Fruit fly (Drosophila melanogaster) whole organism, embryonic: ENCODE data around the gene CG7519.

Experiments used
- CG11723 ChIP-seq: fragments of 200-800 bp; sonication (Bioruptor generic); optimal IDR thresholded peaks from 2 replicates; lab custom pipeline; 2017; ENCODE audit warnings: missing biosample characterization, mild to moderate bottlenecking, missing genetic modification characterization
- CG1233 ChIP-seq: fragments of 200-800 bp; sonication (Bioruptor generic); optimal IDR thresholded peaks from 4 replicates; lab custom pipeline; 2018; ENCODE audit warnings: missing biosample characterization, mild to moderate bottlenecking, missing genetic modification characterization
- CG13123 ChIP-seq: fragments of 200-800 bp; sonication (Bioruptor generic); optimal IDR thresholded peaks from 2 replicates; lab custom pipeline; 2016; ENCODE audit warnings: missing biosample characterization, missing genetic modification characterization
- CG17328 ChIP-seq: fragments of 200-800 bp; sonication (Bioruptor generic); IDR thresholded peaks from 2 replicates; pipeline ENCODE4 v1.3.6; 2022; ENCODE audit warnings: missing biosample characterization, missing genetic modification characterization
- CG17361 ChIP-seq: fragments of 200-800 bp; sonication (Bioruptor generic); IDR thresholded peaks from 3 replicates; pipeline ENCODE4 v1.3.6; 2022; ENCODE audit warnings: missing biosample characterization, missing genetic modification characterization
- CG18599 ChIP-seq: fragments of 200-800 bp; sonication (Bioruptor generic); optimal IDR thresholded peaks from 3 replicates; lab custom pipeline; 2017; ENCODE audit warnings: missing biosample characterization, missing genetic modification characterization, mild to moderate bottlenecking, moderate library complexity, missing genetic modification reagents
- CG2678 ChIP-seq: fragments of 200-800 bp; sonication (Bioruptor generic); optimal IDR thresholded peaks from 3 replicates; lab custom pipeline; 2019; ENCODE audit warnings: missing biosample characterization, mild to moderate bottlenecking, missing genetic modification characterization, moderate library complexity
- CG31224 ChIP-seq: fragments of 200-800 bp; sonication (Bioruptor generic); IDR thresholded peaks from 2 replicates; pipeline ENCODE4 v1.3.6; 2022; ENCODE audit warnings: missing biosample characterization, missing genetic modification characterization
- CG31388 ChIP-seq: fragments of 200-800 bp; sonication (Bioruptor generic); optimal IDR thresholded peaks from 2 replicates; lab custom pipeline; 2016; ENCODE audit warnings: missing biosample characterization, missing genetic modification characterization
- CG3281 ChIP-seq: fragments of 200-800 bp; sonication (Bioruptor generic); optimal IDR thresholded peaks from 3 replicates; lab custom pipeline; 2017; ENCODE audit warnings: missing biosample characterization, mild to moderate bottlenecking, missing genetic modification characterization
- CG34376 ChIP-seq: fragments of 200-800 bp; sonication (Bioruptor generic); optimal IDR thresholded peaks from 2 replicates; lab custom pipeline; 2018; ENCODE audit warnings: missing biosample characterization, mild to moderate bottlenecking, missing genetic modification characterization
- CG3838 ChIP-seq: fragments of 200-800 bp; sonication (Bioruptor generic); optimal IDR thresholded peaks from 3 replicates; lab custom pipeline; 2016; ENCODE audit warnings: missing biosample characterization, missing genetic modification characterization
- CG4360 ChIP-seq: fragments of 200-800 bp; sonication (Bioruptor generic); IDR thresholded peaks from 2 replicates; pipeline ENCODE4 v1.3.6; 2022; ENCODE audit warnings: missing biosample characterization, missing genetic modification characterization
- CG4424 ChIP-seq: fragments of 200-800 bp; sonication (Bioruptor generic); optimal IDR thresholded peaks from 3 replicates; lab custom pipeline; 2016; ENCODE audit warnings: missing biosample characterization, missing genetic modification characterization
- CG6813 ChIP-seq: fragments of 200-800 bp; sonication (Bioruptor generic); optimal IDR thresholded peaks from 2 replicates; lab custom pipeline; 2017; ENCODE audit warnings: missing biosample characterization, missing genetic modification characterization, mild to moderate bottlenecking, moderate library complexity, missing genetic modification reagents
- CG7556 ChIP-seq: fragments of 200-800 bp; sonication (Bioruptor generic); optimal IDR thresholded peaks from 2 replicates; lab custom pipeline; 2017; ENCODE audit warnings: missing biosample characterization, mild to moderate bottlenecking, missing genetic modification characterization
- CHES-1-like ChIP-seq: fragments of 200-800 bp; sonication (Bioruptor generic); optimal IDR thresholded peaks from 2 replicates; lab custom pipeline; 2016; ENCODE audit warnings: missing biosample characterization, missing genetic modification characterization
- CkIIα-i1 ChIP-seq: fragments of 200-800 bp; sonication (Bioruptor generic); IDR thresholded peaks from 2 replicates; pipeline ENCODE4 v1.3.6; 2022; ENCODE audit warnings: missing biosample characterization, missing genetic modification characterization
- Dll ChIP-seq: fragments of 200-800 bp; sonication (Bioruptor generic); IDR thresholded peaks from 4 replicates; pipeline ENCODE4 v1.3.6; 2022; ENCODE audit warnings: missing biosample characterization, missing genetic modification characterization; ENCODE audit not compliant: partially characterized antibody
- Dp ChIP-seq: fragments of 200-800 bp; sonication (Bioruptor generic); optimal IDR thresholded peaks from 2 replicates; lab custom pipeline; 2018; ENCODE audit warnings: missing biosample characterization, mild to moderate bottlenecking, missing genetic modification characterization, moderate library complexity
- HmgZ ChIP-seq: fragments of 200-800 bp; sonication (Bioruptor generic); optimal IDR thresholded peaks from 2 replicates; lab custom pipeline; 2018; ENCODE audit warnings: missing biosample characterization, mild to moderate bottlenecking, missing genetic modification characterization
- Myb ChIP-seq: fragments of 200-800 bp; sonication (Bioruptor generic); optimal IDR thresholded peaks from 2 replicates; lab custom pipeline; 2016; ENCODE audit warnings: missing biosample characterization, missing genetic modification characterization
- PHDP ChIP-seq: fragments of 200-800 bp; sonication (Bioruptor generic); optimal IDR thresholded peaks from 3 replicates; lab custom pipeline; 2018; ENCODE audit warnings: missing biosample characterization, mild to moderate bottlenecking, missing genetic modification characterization, moderate library complexity
- Sox100B ChIP-seq: fragments of 200-800 bp; sonication (Bioruptor generic); optimal IDR thresholded peaks from 3 replicates; lab custom pipeline; 2018; ENCODE audit warnings: missing biosample characterization, mild to moderate bottlenecking, missing genetic modification characterization
- Ssrp ChIP-seq: fragments of 200-800 bp; sonication (Bioruptor generic); optimal IDR thresholded peaks from 2 replicates; lab custom pipeline; 2018; ENCODE audit warnings: missing biosample characterization, mild to moderate bottlenecking, missing genetic modification characterization, moderate library complexity
- Taf1 ChIP-seq: fragments of 200-800 bp; sonication (Bioruptor generic); IDR thresholded peaks from 2 replicates; pipeline ENCODE4 v1.3.6; 2022; ENCODE audit warnings: missing biosample characterization, missing genetic modification characterization
- abd-A ChIP-seq: fragments of 200-800 bp; sonication (Bioruptor generic); optimal IDR thresholded peaks from 3 replicates; lab custom pipeline; 2019; ENCODE audit warnings: missing biosample characterization, mild to moderate bottlenecking, missing genetic modification characterization, moderate library complexity
- bowl ChIP-seq: fragments of 200-800 bp; sonication (Bioruptor generic); IDR thresholded peaks from 2 replicates; pipeline ENCODE4 v1.3.6; 2022; ENCODE audit warnings: missing biosample characterization, missing genetic modification characterization
- cad ChIP-seq: fragments of >200 bp; optimal IDR thresholded peaks from 2 replicates; lab custom pipeline; 2017; ENCODE audit warnings: missing biosample characterization, missing genetic modification characterization
- cato ChIP-seq: fragments of 200-800 bp; sonication (Bioruptor generic); optimal IDR thresholded peaks from 2 replicates; lab custom pipeline; 2016; ENCODE audit warnings: missing biosample characterization, missing genetic modification characterization, borderline replicate concordance
- caup ChIP-seq: fragments of 200-800 bp; sonication (Bioruptor generic); optimal IDR thresholded peaks from 3 replicates; lab custom pipeline; 2017; ENCODE audit warnings: missing biosample characterization, mild to moderate bottlenecking, missing genetic modification characterization, moderate library complexity; ENCODE audit not compliant: severe bottlenecking
- chinmo ChIP-seq: fragments of 200-800 bp; sonication (Bioruptor generic); IDR thresholded peaks from 4 replicates; pipeline ENCODE4 v1.3.6; 2022; ENCODE audit warnings: missing biosample characterization, missing genetic modification characterization; ENCODE audit not compliant: partially characterized antibody
- croc ChIP-seq: fragments of 200-800 bp; sonication (Bioruptor generic); conservative IDR thresholded peaks from 3 replicates; pipeline ENCODE4 v1.3.6; 2022; ENCODE audit warnings: missing biosample characterization, missing genetic modification characterization
- crp ChIP-seq, 2 experiments: fragments of 200-800 bp; sonication (Bioruptor generic); optimal IDR thresholded peaks; 2 replicates in 1 of 2; 3 replicates in 1 of 2; lab custom pipeline; 2017; ENCODE audit warnings: missing biosample characterization in 2 of 2, missing genetic modification characterization in 2 of 2, mild to moderate bottlenecking in 1 of 2, moderate library complexity in 1 of 2
- dmrt99B ChIP-seq: fragments of 200-800 bp; sonication (Bioruptor generic); optimal IDR thresholded peaks from 2 replicates; lab custom pipeline; 2018; ENCODE audit warnings: missing biosample characterization, mild to moderate bottlenecking, missing genetic modification characterization, moderate library complexity
- gcm ChIP-seq: fragments of 200-800 bp; sonication (Bioruptor generic); optimal IDR thresholded peaks from 2 replicates; lab custom pipeline; 2019; ENCODE audit warnings: missing biosample characterization, mild to moderate bottlenecking, missing genetic modification characterization, moderate library complexity
- gem ChIP-seq: fragments of 200-800 bp; sonication (Bioruptor generic); optimal IDR thresholded peaks from 2 replicates; lab custom pipeline; 2019; ENCODE audit warnings: missing biosample characterization, mild to moderate bottlenecking, missing genetic modification characterization, moderate library complexity
- gsb-n ChIP-seq: fragments of 200-800 bp; sonication (Bioruptor generic); optimal IDR thresholded peaks from 3 replicates; lab custom pipeline; 2018; ENCODE audit warnings: missing biosample characterization, mild to moderate bottlenecking, missing genetic modification characterization
- ind ChIP-seq: fragments of 200-800 bp; sonication (Bioruptor generic); optimal IDR thresholded peaks from 3 replicates; lab custom pipeline; 2016; ENCODE audit warnings: missing biosample characterization, missing genetic modification characterization
- kah ChIP-seq: fragments of 200-800 bp; sonication (Bioruptor generic); optimal IDR thresholded peaks from 2 replicates; lab custom pipeline; 2018; ENCODE audit warnings: missing biosample characterization, mild to moderate bottlenecking, missing genetic modification characterization
- kni ChIP-seq: fragments of 200-800 bp; sonication (Bioruptor generic); optimal IDR thresholded peaks from 3 replicates; lab custom pipeline; 2017; ENCODE audit warnings: mild to moderate bottlenecking, missing biosample characterization, missing genetic modification reagents, missing genetic modification characterization
- lbe ChIP-seq: fragments of 200-800 bp; sonication (Bioruptor generic); optimal IDR thresholded peaks from 2 replicates; lab custom pipeline; 2016; ENCODE audit warnings: missing biosample characterization, mild to moderate bottlenecking, missing genetic modification characterization
- nmo ChIP-seq: fragments of 200-800 bp; sonication (Bioruptor generic); optimal IDR thresholded peaks from 2 replicates; lab custom pipeline; 2018; ENCODE audit warnings: missing biosample characterization, mild to moderate bottlenecking, missing genetic modification characterization, moderate library complexity
- salm ChIP-seq: fragments of 200-800 bp; sonication (Bioruptor generic); optimal IDR thresholded peaks from 2 replicates; lab custom pipeline; 2018; ENCODE audit warnings: missing biosample characterization, mild to moderate bottlenecking, missing genetic modification characterization
- shn ChIP-seq: fragments of 200-800 bp; sonication (Bioruptor generic); optimal IDR thresholded peaks from 3 replicates; lab custom pipeline; 2016; ENCODE audit warnings: missing biosample characterization, missing genetic modification characterization
- stwl ChIP-seq: fragments of 200-800 bp; sonication (Bioruptor generic); optimal IDR thresholded peaks from 3 replicates; lab custom pipeline; 2018; ENCODE audit warnings: missing biosample characterization, mild to moderate bottlenecking, missing genetic modification characterization, moderate library complexity
- tna ChIP-seq: fragments of 200-800 bp; sonication (Bioruptor generic); IDR thresholded peaks from 2 replicates; pipeline ENCODE4 v1.3.6; 2022; ENCODE audit warnings: missing biosample characterization, missing genetic modification characterization; ENCODE audit not compliant: partially characterized antibody
- vvl ChIP-seq: fragments of 200-800 bp; sonication (Bioruptor generic); IDR thresholded peaks from 2 replicates; pipeline ENCODE4 v1.3.6; 2022; ENCODE audit warnings: missing biosample characterization, missing genetic modification characterization

Gene CG7519

DNA sequence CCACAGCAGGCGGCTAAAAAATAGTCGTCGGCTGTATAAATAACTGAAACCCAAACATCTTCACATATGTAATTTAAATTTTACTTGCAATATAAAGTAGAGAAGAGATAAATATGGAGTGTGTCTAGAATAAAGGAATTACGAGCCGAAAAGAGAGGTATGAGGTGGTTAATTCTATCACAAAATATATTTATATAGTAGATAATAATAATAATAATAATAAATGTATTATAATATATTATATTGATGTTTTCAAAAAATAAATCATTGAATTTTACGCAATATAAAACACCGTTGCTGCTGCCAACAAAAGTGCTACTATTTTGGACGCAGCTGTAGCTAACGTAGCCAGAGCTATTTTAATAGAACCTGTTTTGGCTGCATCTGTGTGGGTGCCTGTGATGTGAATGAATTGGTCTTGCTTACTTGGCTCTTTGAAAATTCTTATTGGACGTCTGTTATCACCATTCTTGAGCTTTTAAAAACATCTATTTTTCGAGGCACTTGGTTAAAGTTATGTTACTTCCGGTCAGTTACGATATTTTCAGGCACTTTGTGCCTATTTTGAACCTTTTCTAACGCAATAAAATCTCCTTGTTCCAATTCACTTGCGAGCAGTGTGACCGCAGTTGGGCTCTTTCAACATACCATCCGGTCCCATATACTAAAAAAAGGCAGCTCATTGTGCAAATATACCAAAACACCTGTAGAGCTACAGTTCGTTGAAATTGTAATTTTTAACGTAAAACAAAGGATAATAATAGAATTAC, 4.2 kb downstream of the CG7519 start, which contains the start of gene Hr78:
Hr78 (minus strand) TSS at position 630 of the 770 bp plus-strand sequence.
- peak; percentile 17 for TF ChIP-seq cato (GFP tag; lab: Kevin White, UChicago)
- TF ChIP-seq kni (GFP tag; lab: Kevin White, UChicago) = peak; percentile 3
- TF ChIP-seq nmo (GFP tag; lab: Kevin White, UChicago) = peak; percentile 84
- TF ChIP-seq CG6813 (GFP tag; lab: Kevin White, UChicago) = peak; percentile 85
- no peak for TF ChIP-seq CkIIα-i1 (GFP tag; lab: Robert Waterston, UW)
- TF ChIP-seq Ssrp = peak; percentile 78
- peak; percentile 84 for TF ChIP-seq salm (tag; lab: Kevin White, UChicago)
- peak; percentile 89 for TF ChIP-seq PHDP (tag; lab: Kevin White, UChicago)
- TF ChIP-seq CG4360 = peak; percentile 41
- no peak for TF ChIP-seq bowl (GFP tag; lab: Robert Waterston, UW)
- TF ChIP-seq gcm (GFP tag; lab: Kevin White, UChicago) = peak; percentile 88
- TF ChIP-seq Dp (GFP tag; lab: Kevin White, UChicago) = no peak
- TF ChIP-seq CG7556 (GFP tag; lab: Kevin White, UChicago) = peak; percentile 92
- peak; percentile 75 for TF ChIP-seq CG4424 (GFP tag; lab: Kevin White, UChicago)
- TF ChIP-seq kah (GFP tag; lab: Kevin White, UChicago) = peak; percentile 97
- peak; percentile 19 for TF ChIP-seq CG3838
- TF ChIP-seq CG3281 (GFP tag; lab: Kevin White, UChicago) = peak; percentile 89
- TF ChIP-seq CHES-1-like (GFP tag; lab: Kevin White, UChicago) = no peak
- no peak for TF ChIP-seq abd-A (tag; lab: Kevin White, UChicago)
- peak; percentile 56 for TF ChIP-seq stwl (tag; lab: Kevin White, UChicago)
- no peak for TF ChIP-seq shn (GFP tag; lab: Kevin White, UChicago)
- peak; percentile 19 for TF ChIP-seq CG13123 (GFP tag; lab: Kevin White, UChicago)
- peak in 1 of 2 experiments; percentile 4 for TF ChIP-seq crp (GFP tag; optimal IDR thresholded peaks at IDR 0.05; lab: Kevin White, UChicago)
- TF ChIP-seq Taf1 = peak; percentile 19; the same call in 1 of the 2 replicates
- peak; percentile 66; the same call in 1 of the 2 replicates for TF ChIP-seq CG17328
- TF ChIP-seq gem (tag; lab: Kevin White, UChicago) = peak; percentile 92
- peak; percentile 15 for TF ChIP-seq CG34376
- peak; percentile 84 for TF ChIP-seq CG1233 (GFP tag; lab: Kevin White, UChicago)
- peak; percentile 89 for TF ChIP-seq CG18599 (GFP tag; lab: Kevin White, UChicago)
- peak; percentile 63 for TF ChIP-seq CG11723 (GFP tag; lab: Kevin White, UChicago)
- TF ChIP-seq ind (GFP tag; lab: Kevin White, UChicago) = peak; percentile 77
- TF ChIP-seq Dll = no peak
- TF ChIP-seq HmgZ (tag; lab: Kevin White, UChicago) = peak; percentile 22
- peak; percentile 88 for TF ChIP-seq vvl
- TF ChIP-seq croc (GFP tag; lab: Robert Waterston, UW) = peak; percentile 70
- TF ChIP-seq gsb-n = peak; percentile 79
- peak; percentile 14 for TF ChIP-seq CG31388 (GFP tag; lab: Kevin White, UChicago)
- no peak for TF ChIP-seq chinmo (GFP tag; lab: Robert Waterston, UW)
- peak; percentile 89 for TF ChIP-seq CG17361 (GFP tag; lab: Robert Waterston, UW)
- TF ChIP-seq CG2678 (tag; lab: Kevin White, UChicago) = peak; percentile 94
- no peak for TF ChIP-seq tna (GFP tag; lab: Robert Waterston, UW)
- TF ChIP-seq Sox100B (GFP tag; lab: Kevin White, UChicago) = peak; percentile 90
- peak; percentile 86 for TF ChIP-seq caup (GFP tag; lab: Kevin White, UChicago)
- TF ChIP-seq cad (GFP tag; lab: Kevin White, UChicago) = peak; percentile 21
- TF ChIP-seq dmrt99B (tag; lab: Kevin White, UChicago) = peak; percentile 90
- peak; percentile 45 for TF ChIP-seq CG31224 (GFP tag; lab: Robert Waterston, UW)
- peak; percentile 9 for TF ChIP-seq Myb (GFP tag; lab: Kevin White, UChicago)
- peak; percentile 67 for TF ChIP-seq lbe
